Worm (Caenorhabditis elegans) whole organism, L4/young adult: ENCODE results near the gene sre-51.

ENCODE experiments used
- W03F9.2 ChIP-seq: fragments of 150-350 bp; optimal IDR thresholded peaks from 2 replicates; lab custom pipeline; 2014; ENCODE audit warnings: missing biosample characterization, missing genetic modification characterization
- dao-5 ChIP-seq: sonication (generic microtip); optimal IDR thresholded peaks from 2 replicates; lab custom pipeline; 2016; ENCODE audit warnings: missing genotype, missing genetic modification characterization, moderate library complexity, missing compliant biosample characterization
- him-1 ChIP-seq: sonication (generic microtip); optimal IDR thresholded peaks from 2 replicates; lab custom pipeline; 2016; ENCODE audit warnings: missing genotype, missing genetic modification reagents, missing genetic modification characterization, missing compliant biosample characterization

DNA sequence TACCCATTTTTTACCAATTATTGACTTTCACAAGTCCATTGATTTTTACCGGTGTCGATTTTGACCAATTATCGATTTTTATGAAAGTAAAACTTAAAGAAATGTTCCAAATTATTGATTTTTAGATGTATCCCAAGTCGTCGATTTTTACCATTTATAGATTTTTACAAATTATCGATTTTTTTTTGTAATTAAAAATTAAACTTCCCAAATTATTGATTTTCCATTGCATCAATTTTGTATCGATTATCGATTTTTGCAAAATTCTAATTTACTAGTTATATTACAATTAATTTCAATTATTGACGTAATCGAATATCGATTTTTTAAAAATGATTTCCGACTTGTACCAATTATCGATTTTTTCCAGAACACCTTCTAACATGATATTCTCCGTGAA is 8.5 kb upstream of the sre-51 start, which contains the start of gene sre-50:
- TF ChIP-seq dao-5 (tag; lab: Kevin White, UChicago) (no peak), him-1 (tag; lab: Kevin White, UChicago) (no peak), W03F9.2 (tag; lab: Kevin White, UChicago) (no peak)
